Fruit fly (Drosophila melanogaster) whole organism, prepupa: ENCODE measurements around the gene CG17118.

Source experiments
- CG4318 ChIP-seq: fragments of 200-800 bp; sonication (Bioruptor generic); optimal IDR thresholded peaks from 3 replicates; lab custom pipeline; 2017; ENCODE audit warnings: missing biosample characterization, mild to moderate bottlenecking, missing genetic modification characterization
- CG9139 ChIP-seq: fragments of 200-800 bp; sonication (Bioruptor generic); optimal IDR thresholded peaks from 3 replicates; lab custom pipeline; 2017; ENCODE audit warnings: missing biosample characterization, mild to moderate bottlenecking, missing genetic modification characterization
- Eip78C ChIP-seq: fragments of 200-800 bp; sonication (Bioruptor generic); peaks from one replicate; lab custom pipeline; 2016; ENCODE audit warnings: missing biosample characterization, missing genetic modification characterization

dm6 chr2L:10684309-10684708 is 45.7 kb upstream of the CG17118 start, which contains the start of gene CG7299:
- TF ChIP-seq CG9139 (no peak), CG4318 (GFP tag; lab: Kevin White, UChicago) (no peak), Eip78C (GFP tag; lab: Kevin White, UChicago) (no peak)
